Fruit fly (Drosophila melanogaster): ENCODE measurements around the gene Elo68alpha.
A peak's percentile ranks its signal among the peaks of the same experiment; 100 is the strongest.

Gene Elo68alpha

DNA sequence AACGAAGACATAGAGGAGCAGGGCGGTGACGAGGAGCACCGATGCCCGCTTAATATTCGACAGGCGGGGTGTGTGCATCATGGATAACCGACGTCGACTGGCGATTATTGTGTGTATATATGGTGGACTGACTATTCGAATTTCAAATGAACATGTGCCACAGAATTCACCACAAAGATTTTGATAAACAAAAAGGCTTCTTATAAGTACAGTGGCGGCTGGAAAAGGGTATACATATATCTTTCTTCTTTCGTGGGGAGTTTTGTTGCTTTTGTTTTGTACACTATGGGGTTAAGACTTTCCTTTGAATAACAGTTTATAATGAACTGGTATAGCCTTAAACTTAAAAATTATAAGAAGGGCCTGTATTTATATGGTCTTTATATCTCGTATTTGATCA lies 33.1 kb downstream of the Elo68alpha start, which contains the start of gene CG6310:
Gene CG6310, minus strand, starts transcription at position 101 of the 400 bp plus-strand sequence.
- TF ChIP-seq CG17801 (GFP tag; optimal IDR thresholded peaks at IDR 0.05; ENCODE audit: partially characterized antibody), result no peak

DNA sequence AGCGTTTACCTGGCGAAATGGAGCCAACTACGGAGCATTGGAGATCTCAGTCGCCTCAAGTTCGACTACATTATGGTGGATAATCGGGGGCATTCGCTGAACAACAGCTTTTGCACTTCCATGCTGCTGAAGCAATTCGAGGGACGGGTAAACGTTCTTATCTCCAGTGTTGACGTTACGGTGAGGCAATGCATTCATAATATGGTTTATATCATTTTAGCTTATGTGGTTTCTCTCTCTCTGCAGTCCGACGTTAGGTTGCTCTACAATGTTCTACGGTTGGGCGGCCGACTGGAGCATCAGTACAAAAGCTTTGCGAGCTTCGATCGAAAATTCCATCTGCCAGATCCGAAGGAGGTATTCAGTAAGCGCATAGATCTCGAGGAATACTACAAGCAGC lies 37.0 kb downstream of the Elo68alpha start:
- TF ChIP-seq CG17801 (GFP tag; optimal IDR thresholded peaks at IDR 0.05; ENCODE audit: partially characterized antibody), result no peak

DNA sequence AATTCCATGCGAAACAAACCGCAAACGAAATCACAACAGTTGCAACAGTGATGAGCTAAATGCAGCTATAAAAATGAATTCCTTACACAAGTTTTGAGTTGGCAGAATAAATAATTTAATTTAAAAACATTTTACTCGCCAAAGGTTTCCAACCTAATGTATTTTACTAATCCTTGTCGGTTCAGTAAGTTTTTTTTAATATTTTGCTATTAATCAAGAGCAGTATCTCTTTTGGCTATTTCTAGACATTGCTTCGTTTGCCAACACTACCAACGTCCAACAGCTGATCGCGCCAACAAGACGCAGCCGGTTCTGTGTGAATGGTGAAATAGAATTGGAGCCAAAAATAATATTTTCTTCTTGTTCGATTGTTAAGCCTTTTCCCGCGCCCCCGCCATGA lies 38.1 kb downstream of the Elo68alpha start, which contains the start of the genes CG32075, CG45101 and SuUR:
Gene CG32075, minus strand, starts transcription at position 253 of the 400 bp plus-strand sequence.
Gene CG45101, plus strand, starts transcription at position 303 of the 400 bp plus-strand sequence.
Gene SuUR, plus strand, starts transcription at position 303 of the 400 bp plus-strand sequence.
- TF ChIP-seq CG17801 (GFP tag; optimal IDR thresholded peaks at IDR 0.05; ENCODE audit: partially characterized antibody), result peak; percentile 60

dm6 chr3L:11062441-11062840 lies 40.4 kb downstream of the Elo68alpha start, which contains the start of gene CG32069:
Gene CG32069, minus strand, starts transcription at chr3L:11062614.
- no peak for TF ChIP-seq CG17801 (GFP tag; optimal IDR thresholded peaks at IDR 0.05; ENCODE audit: partially characterized antibody)

DNA sequence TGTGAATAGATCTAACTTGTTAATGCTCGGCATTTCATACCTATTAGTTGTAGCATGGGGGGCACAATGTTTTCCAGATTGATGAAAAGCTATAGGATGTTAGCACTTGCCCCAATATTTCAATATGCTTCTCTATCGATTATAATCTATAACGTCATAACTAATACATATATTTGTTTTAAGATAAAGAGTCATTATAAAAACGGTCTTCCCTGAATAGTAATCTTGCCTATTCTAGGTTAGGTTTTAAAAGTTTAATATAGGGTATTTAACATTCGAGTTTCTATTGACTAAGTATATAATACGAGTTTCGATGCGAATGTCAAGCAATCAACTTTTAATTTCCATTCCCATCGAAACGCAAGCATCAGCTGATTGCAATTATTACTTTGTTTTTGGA lies 41.6 kb downstream of the Elo68alpha start, which contains the start of the genes CG6321 and Blos2:
Gene CG6321, minus strand, starts transcription at position 25 of the 400 bp plus-strand sequence.
Gene Blos2, plus strand, starts transcription at position 372 of the 400 bp plus-strand sequence.
- TF ChIP-seq CG17801 (GFP tag; optimal IDR thresholded peaks at IDR 0.05; ENCODE audit: partially characterized antibody), result peak; percentile 89

dm6 chr3L:11053843-11054242 lies 49.0 kb downstream of the Elo68alpha start, which contains the start of gene CG7888:
Gene CG7888, plus strand, starts transcription at chr3L:11054035.
- no peak for TF ChIP-seq CG17801 (GFP tag; optimal IDR thresholded peaks at IDR 0.05; ENCODE audit: partially characterized antibody)

DNA sequence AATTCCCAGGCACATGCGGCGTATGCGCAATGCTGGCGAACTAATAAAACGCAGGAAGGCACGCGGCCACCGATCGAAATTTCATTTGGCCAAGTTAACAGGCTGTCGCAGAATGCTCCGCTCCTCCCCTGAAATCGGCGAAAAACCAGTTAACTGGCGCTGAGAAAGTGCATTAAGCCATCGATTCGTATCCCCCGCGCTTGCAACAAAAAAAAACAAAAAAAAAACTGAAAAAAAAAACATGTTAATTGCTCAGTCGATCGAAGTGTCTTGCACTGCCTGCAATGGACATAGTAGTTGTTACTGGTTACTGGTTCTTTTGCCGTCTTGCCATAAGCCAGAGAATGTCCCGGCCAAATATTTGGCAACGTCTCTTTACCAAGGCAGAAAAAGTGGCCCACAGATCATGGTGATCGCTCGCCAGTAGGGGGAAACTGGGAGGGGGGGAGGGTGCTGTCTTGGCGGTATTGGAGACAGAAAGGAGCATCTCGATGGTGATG lies 50.0 kb downstream of the Elo68alpha start:
- no peak for TF ChIP-seq CG17801 (GFP tag; optimal IDR thresholded peaks at IDR 0.05; ENCODE audit: partially characterized antibody)

All from ovary, adult (tissue).